Fruit fly (Drosophila melanogaster): ENCODE data around the gene Cog8.

Gene Cog8

dm6 chr2L:11528129-11528589, 29.4 kb upstream of the Cog8 start, which contains the start of gene CG31705 (continued):
- TF ChIP-seq CG6854 (GFP tag; optimal IDR thresholded peaks at IDR 0.05) (no peak), Lpt (GFP tag; optimal IDR thresholded peaks at IDR 0.05) (peak; percentile 0), CG4318 (GFP tag; optimal IDR thresholded peaks at IDR 0.05) (peak; percentile 52), Ets96B (tag; optimal IDR thresholded peaks at IDR 0.05) (peak; percentile 28), CG10669 (GFP tag; optimal IDR thresholded peaks at IDR 0.05) (peak; percentile 65), OdsH (GFP tag; optimal IDR thresholded peaks at IDR 0.05) (peak; percentile 59), fd85E (GFP tag; optimal IDR thresholded peaks at IDR 0.05) (no peak), Blimp-1 (GFP tag; optimal IDR thresholded peaks at IDR 0.05) (peak; percentile 46), Hr39 (GFP tag; optimal IDR thresholded peaks at IDR 0.05) (peak; percentile 18), Sox102F (GFP tag; optimal IDR thresholded peaks at IDR 0.05) (peak; percentile 44), CG8632 (GFP tag; optimal IDR thresholded peaks at IDR 0.05) (peak; percentile 63), CG6808 (GFP tag; optimal IDR thresholded peaks at IDR 0.05) (peak; percentile 63), CG10631 (GFP tag; optimal IDR thresholded peaks at IDR 0.05) (peak; percentile 73), Hr4 (GFP tag; optimal IDR thresholded peaks at IDR 0.05) (no peak), net (GFP tag; optimal IDR thresholded peaks at IDR 0.05) (peak; percentile 41), salr (GFP tag; optimal IDR thresholded peaks at IDR 0.05) (peak in 1 of 2 experiments; percentile 70), svp (GFP tag) (peak; percentile 75), CG8119 (GFP tag; IDR thresholded peaks at IDR 0.05) (peak; percentile 62), CG6792 (GFP tag; optimal IDR thresholded peaks at IDR 0.05) (peak; percentile 55), CG7368 (GFP tag; optimal IDR thresholded peaks at IDR 0.05) (peak; percentile 46), Smox (GFP tag; optimal IDR thresholded peaks at IDR 0.05) (peak; percentile 35), fkh (GFP tag; optimal IDR thresholded peaks at IDR 0.05) (peak; percentile 44), achi (GFP tag; optimal IDR thresholded peaks at IDR 0.05) (peak; percentile 67), cyc (GFP tag; optimal IDR thresholded peaks at IDR 0.05) (peak; percentile 32), CG8319 (GFP tag; optimal IDR thresholded peaks at IDR 0.05) (peak; percentile 66), CG11762 (GFP tag; optimal IDR thresholded peaks at IDR 0.05; ENCODE audit: insufficient read depth) (peak; percentile 51), CG6276 (GFP tag; optimal IDR thresholded peaks at IDR 0.05) (peak; percentile 84), CG16779 (tag; optimal IDR thresholded peaks at IDR 0.05) (peak; percentile 38), CG32006 (GFP tag; optimal IDR thresholded peaks at IDR 0.05) (peak; percentile 80)

DNA sequence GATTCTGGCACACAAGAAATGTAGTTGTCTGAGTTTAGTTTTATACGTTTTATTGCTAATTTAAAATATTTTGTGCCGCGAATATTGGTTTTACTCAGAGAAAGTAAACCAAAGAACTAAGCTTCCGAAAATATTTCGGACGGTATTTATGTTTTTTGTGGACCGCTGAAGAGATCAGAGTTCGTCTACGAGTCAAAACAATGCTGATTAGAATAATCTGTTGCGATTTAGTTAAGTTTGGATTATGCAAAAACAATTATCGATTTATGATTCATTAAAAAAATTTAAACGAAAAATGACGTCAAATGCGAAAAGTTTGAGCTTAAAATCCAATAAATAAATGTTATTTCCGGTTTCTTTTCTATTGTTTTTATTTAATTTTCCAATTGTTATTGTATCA, 23.9 kb upstream of the Cog8 start, which contains the start of gene CG43153:
CG43153 (minus strand) TSS at position 101 of the 400 bp plus-strand sequence.
- TF ChIP-seq vri (GFP tag; optimal IDR thresholded peaks at IDR 0.05) (no peak), Eip78C (GFP tag) (no peak), dac (GFP tag; optimal IDR thresholded peaks at IDR 0.05) (no peak), Sox102F (GFP tag; optimal IDR thresholded peaks at IDR 0.05) (no peak), CG8119 (GFP tag; IDR thresholded peaks at IDR 0.05) (no peak), Ets21C (GFP tag; optimal IDR thresholded peaks at IDR 0.05) (no peak), CG16779 (tag; optimal IDR thresholded peaks at IDR 0.05) (no peak), salr (GFP tag; optimal IDR thresholded peaks at IDR 0.05) (no peak), CG4318 (GFP tag; optimal IDR thresholded peaks at IDR 0.05) (no peak), CG3032 (tag; optimal IDR thresholded peaks at IDR 0.05) (no peak), CG31627 (GFP tag; optimal IDR thresholded peaks at IDR 0.05) (no peak), CG10631 (GFP tag; optimal IDR thresholded peaks at IDR 0.05) (no peak), Met (GFP tag; optimal IDR thresholded peaks at IDR 0.05) (no peak), Blimp-1 (GFP tag; optimal IDR thresholded peaks at IDR 0.05) (no peak), Lpt (GFP tag; optimal IDR thresholded peaks at IDR 0.05) (no peak), cyc (GFP tag; optimal IDR thresholded peaks at IDR 0.05) (no peak), Sox14 (GFP tag; optimal IDR thresholded peaks at IDR 0.05) (no peak)

DNA sequence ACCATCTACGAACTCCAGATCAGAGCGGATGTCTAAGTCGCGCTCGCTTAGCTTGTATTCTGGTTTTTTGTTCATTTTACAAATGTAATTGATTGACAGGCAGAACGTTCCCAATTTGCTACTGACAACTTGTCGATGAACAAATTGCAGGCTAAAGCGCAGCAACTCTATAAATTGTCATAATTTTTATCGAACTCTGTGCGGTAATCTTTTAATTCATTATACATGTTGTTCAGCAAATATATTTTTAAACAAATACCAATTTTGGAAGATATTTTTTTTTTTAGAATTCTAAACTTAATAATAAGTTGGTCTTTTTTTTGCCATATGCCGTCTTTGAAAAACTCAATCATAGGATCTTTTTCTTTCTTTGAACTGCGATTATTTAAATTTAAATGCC, 22.4 kb upstream of the Cog8 start, which contains the start of gene CG14930:
CG14930 (minus strand) TSS at position 101 of the 400 bp plus-strand sequence.
- no peak for TF ChIP-seq OdsH (GFP tag; optimal IDR thresholded peaks at IDR 0.05)
- TF ChIP-seq CG6163 (GFP tag; IDR thresholded peaks at IDR 0.05): no peak
- TF ChIP-seq CG6276 (GFP tag; optimal IDR thresholded peaks at IDR 0.05): no peak
- TF ChIP-seq svp (GFP tag): no peak
- TF ChIP-seq Hr38 (GFP tag; optimal IDR thresholded peaks at IDR 0.05): no peak
- TF ChIP-seq Sox102F (GFP tag; optimal IDR thresholded peaks at IDR 0.05): no peak
- TF ChIP-seq salr (GFP tag; optimal IDR thresholded peaks at IDR 0.05): no peak
- no peak for TF ChIP-seq ss (GFP tag; optimal IDR thresholded peaks at IDR 0.05)
- TF ChIP-seq net (GFP tag; optimal IDR thresholded peaks at IDR 0.05): no peak
- TF ChIP-seq CG6792 (GFP tag; optimal IDR thresholded peaks at IDR 0.05): no peak
- TF ChIP-seq lz (GFP tag; optimal IDR thresholded peaks at IDR 0.05): no peak
- TF ChIP-seq pdm3 (GFP tag; optimal IDR thresholded peaks at IDR 0.05): no peak
- no peak for TF ChIP-seq acj6 (GFP tag; optimal IDR thresholded peaks at IDR 0.05)
- no peak for TF ChIP-seq CG7368 (GFP tag; optimal IDR thresholded peaks at IDR 0.05)
